Worm (Caenorhabditis elegans) whole organism, young adult: ENCODE data around the gene Y53C12A.8.

ENCODE experiments used
- B0261.1 ChIP-seq: sonication (generic microtip); optimal IDR thresholded peaks from 2 replicates; lab custom pipeline; 2016; ENCODE audit warnings: mild to moderate bottlenecking, missing genetic modification characterization, moderate library complexity, missing compliant biosample characterization
- C06A6.2 ChIP-seq: fragments of 200-800 bp; sonication (Bioruptor generic); conservative IDR thresholded peaks from 2 replicates; pipeline ENCODE4 v1.3.6; 2022; ENCODE audit warnings: missing genetic modification characterization, missing compliant biosample characterization
- F22D6.2 ChIP-seq: sonication (generic microtip); optimal IDR thresholded peaks from 2 replicates; lab custom pipeline; 2016; ENCODE audit warnings: mild to moderate bottlenecking, missing genetic modification characterization, missing compliant biosample characterization
- F37B4.10 ChIP-seq: fragments of 200-800 bp; sonication (Bioruptor generic); IDR thresholded peaks from 2 replicates; pipeline ENCODE4 v1.3.6; 2022; ENCODE audit warnings: missing genetic modification characterization, missing compliant biosample characterization
- F49E8.2 ChIP-seq: sonication (generic microtip); optimal IDR thresholded peaks from 3 replicates; lab custom pipeline; 2017; ENCODE audit warnings: missing genetic modification characterization, mild to moderate bottlenecking, missing compliant biosample characterization, antibody characterized with exemption, moderate library complexity; ENCODE audit not compliant: insufficient read depth
- F57C9.4 ChIP-seq: sonication (generic microtip); optimal IDR thresholded peaks from 2 replicates; lab custom pipeline; 2017; ENCODE audit warnings: mild to moderate bottlenecking, missing genetic modification characterization, missing compliant biosample characterization
- K12H6.12 ChIP-seq: fragments of 200-800 bp; sonication (Bioruptor generic); optimal IDR thresholded peaks from 2 replicates; lab custom pipeline; 2018; ENCODE audit warnings: mild to moderate bottlenecking, missing genetic modification characterization, missing compliant biosample characterization
- T26A5.8 ChIP-seq: sonication (generic microtip); optimal IDR thresholded peaks from 2 replicates; lab custom pipeline; 2016; ENCODE audit warnings: missing genetic modification characterization, missing compliant biosample characterization
- Y53F4B.3 ChIP-seq: fragments of 200-800 bp; sonication (Bioruptor generic); IDR thresholded peaks from 2 replicates; pipeline ENCODE4 v1.3.6; 2022; ENCODE audit warnings: missing genetic modification reagents, missing genetic modification characterization, missing compliant biosample characterization
- Y53G8AR.9 ChIP-seq: fragments of 200-800 bp; sonication (Bioruptor generic); conservative IDR thresholded peaks from 2 replicates; pipeline ENCODE4 v1.3.6; 2022; ENCODE audit warnings: missing genetic modification reagents, missing genetic modification characterization, missing compliant biosample characterization
- Y95B8A.8 ChIP-seq: fragments of 200-800 bp; sonication (Bioruptor generic); IDR thresholded peaks from 2 replicates; pipeline ENCODE4 v1.3.6; 2022; ENCODE audit warnings: missing genetic modification reagents, missing genetic modification characterization, missing compliant biosample characterization
- aptf-2 ChIP-seq: fragments of 200-800 bp; sonication (Bioruptor generic); conservative IDR thresholded peaks from 2 replicates; pipeline ENCODE4 v1.3.6; 2022; ENCODE audit warnings: missing genetic modification reagents, missing genetic modification characterization, missing compliant biosample characterization
- attf-3 ChIP-seq: fragments of 200-800 bp; sonication (Bioruptor generic); conservative IDR thresholded peaks from 2 replicates; pipeline ENCODE4 v1.3.6; 2022; ENCODE audit warnings: missing genetic modification reagents, missing genetic modification characterization, missing compliant biosample characterization
- attf-6 ChIP-seq: fragments of 200-800 bp; sonication (Bioruptor generic); IDR thresholded peaks from 2 replicates; pipeline ENCODE4 v1.3.6; 2022; ENCODE audit warnings: missing genetic modification reagents, missing genetic modification characterization, missing compliant biosample characterization
- cebp-1 ChIP-seq, 2 experiments: fragments of 200-800 bp in 1 of 2; sonication (Bioruptor generic) in 1 of 2; sonication (generic microtip) in 1 of 2; IDR thresholded peaks in 1 of 2; optimal IDR thresholded peaks in 1 of 2; 2 replicates each; pipeline versions ENCODE4 v1.3.6 to Lab custom; 2017 to 2022; ENCODE audit warnings: missing compliant biosample characterization in 2 of 2, missing genetic modification characterization in 2 of 2, mild to moderate bottlenecking in 1 of 2, missing genetic modification reagents in 1 of 2, moderate library complexity in 1 of 2
- ceh-100 ChIP-seq: fragments of 200-800 bp; sonication (Bioruptor generic); IDR thresholded peaks from 2 replicates; pipeline ENCODE4 v1.3.6; 2022; ENCODE audit warnings: missing genetic modification reagents, missing genetic modification characterization, missing compliant biosample characterization
- die-1 ChIP-seq: sonication (generic microtip); optimal IDR thresholded peaks from 2 replicates; lab custom pipeline; 2016; ENCODE audit warnings: missing genotype, mild to moderate bottlenecking, missing genetic modification characterization, missing compliant biosample characterization
- egl-18 ChIP-seq: fragments of 200-800 bp; sonication (Bioruptor generic); IDR thresholded peaks from 2 replicates; pipeline ENCODE4 v1.3.6; 2022; ENCODE audit warnings: missing genetic modification reagents, missing genetic modification characterization, missing compliant biosample characterization
- egrh-3 ChIP-seq: fragments of 200-800 bp; sonication (Bioruptor generic); IDR thresholded peaks from 2 replicates; pipeline ENCODE4 v1.3.6; 2022; ENCODE audit warnings: missing genetic modification reagents, missing genetic modification characterization, missing compliant biosample characterization
- ets-4 ChIP-seq: fragments of 200-800 bp; sonication (Bioruptor generic); optimal IDR thresholded peaks from 2 replicates; lab custom pipeline; 2018; ENCODE audit warnings: mild to moderate bottlenecking, missing genetic modification characterization, missing compliant biosample characterization
- hmg-1.2 ChIP-seq: fragments of 200-800 bp; sonication (Bioruptor generic); IDR thresholded peaks from 2 replicates; pipeline ENCODE4 v1.3.6; 2022; ENCODE audit warnings: missing genetic modification reagents, missing genetic modification characterization, missing compliant biosample characterization
- hsf-1 ChIP-seq: fragments of 200-800 bp; sonication (Bioruptor generic); IDR thresholded peaks from 2 replicates; pipeline ENCODE4 v1.3.6; 2022; ENCODE audit warnings: missing genetic modification reagents, missing genetic modification characterization, missing compliant biosample characterization
- lsl-1 ChIP-seq: fragments of 200-800 bp; sonication (Bioruptor generic); optimal IDR thresholded peaks from 2 replicates; lab custom pipeline; 2018; ENCODE audit warnings: mild to moderate bottlenecking, missing genetic modification characterization, moderate library complexity, missing compliant biosample characterization
- madf-8 ChIP-seq: fragments of 200-800 bp; sonication (Bioruptor generic); conservative IDR thresholded peaks from 2 replicates; pipeline ENCODE4 v1.3.6; 2022; ENCODE audit warnings: missing genetic modification reagents, missing genetic modification characterization, missing compliant biosample characterization
- mes-4 ChIP-seq: sonication (generic microtip); optimal IDR thresholded peaks from 2 replicates; lab custom pipeline; 2016; ENCODE audit warnings: missing genotype, missing genetic modification characterization, missing compliant biosample characterization
- nfyb-1 ChIP-seq: fragments of 200-800 bp; sonication (Bioruptor generic); IDR thresholded peaks from 2 replicates; pipeline ENCODE4 v1.3.6; 2022; ENCODE audit warnings: missing genetic modification reagents, missing genetic modification characterization, missing compliant biosample characterization
- nhr-120 ChIP-seq: fragments of 200-800 bp; sonication (Bioruptor generic); IDR thresholded peaks from 2 replicates; pipeline ENCODE4 v1.3.6; 2022; ENCODE audit warnings: missing genetic modification characterization, missing compliant biosample characterization
- nhr-179 ChIP-seq: sonication (generic microtip); optimal IDR thresholded peaks from 2 replicates; lab custom pipeline; 2016; ENCODE audit warnings: mild to moderate bottlenecking, missing genetic modification characterization, missing compliant biosample characterization
- nhr-90 ChIP-seq: sonication (generic microtip); optimal IDR thresholded peaks from 2 replicates; lab custom pipeline; 2016; ENCODE audit warnings: missing genotype, mild to moderate bottlenecking, missing genetic modification characterization, missing compliant biosample characterization
- pbrm-1 ChIP-seq: fragments of 200-800 bp; sonication (Bioruptor generic); IDR thresholded peaks from 2 replicates; pipeline ENCODE4 v1.3.6; 2022; ENCODE audit warnings: missing genetic modification reagents, missing genetic modification characterization, missing compliant biosample characterization
- repo-1 ChIP-seq: sonication (generic microtip); optimal IDR thresholded peaks from 2 replicates; lab custom pipeline; 2017; ENCODE audit warnings: mild to moderate bottlenecking, missing genetic modification characterization, missing compliant biosample characterization
- sdz-38 ChIP-seq: sonication (generic microtip); optimal IDR thresholded peaks from 2 replicates; lab custom pipeline; 2016; ENCODE audit warnings: missing genotype, missing genetic modification characterization, missing compliant biosample characterization
- sea-2 ChIP-seq: fragments of 200-800 bp; sonication (Bioruptor generic); IDR thresholded peaks from 2 replicates; pipeline ENCODE4 v1.3.6; 2022; ENCODE audit warnings: missing genetic modification characterization, missing compliant biosample characterization
- snpc-1.3 ChIP-seq: sonication (generic microtip); optimal IDR thresholded peaks from 2 replicates; lab custom pipeline; 2017; ENCODE audit warnings: missing genetic modification characterization, mild to moderate bottlenecking, missing compliant biosample characterization, antibody characterized with exemption, moderate library complexity, missing genotype, missing genetic modification reagents; ENCODE audit not compliant: insufficient read depth
- somi-1 ChIP-seq: fragments of 200-800 bp; sonication (Bioruptor generic); optimal IDR thresholded peaks from 2 replicates; lab custom pipeline; 2018; ENCODE audit warnings: mild to moderate bottlenecking, missing genetic modification characterization, missing compliant biosample characterization
- sptf-2 ChIP-seq: fragments of 200-800 bp; sonication (Bioruptor generic); optimal IDR thresholded peaks from 2 replicates; lab custom pipeline; 2018; ENCODE audit warnings: mild to moderate bottlenecking, missing genetic modification characterization, missing compliant biosample characterization
- tbp1 ChIP-seq: fragments of 200-800 bp; sonication (Bioruptor generic); optimal IDR thresholded peaks from 2 replicates; lab custom pipeline; 2018; ENCODE audit warnings: mild to moderate bottlenecking, missing genetic modification characterization, missing compliant biosample characterization
- tlf-1 ChIP-seq: fragments of 200-800 bp; sonication (Bioruptor generic); optimal IDR thresholded peaks from 2 replicates; lab custom pipeline; 2018; ENCODE audit warnings: mild to moderate bottlenecking, missing genetic modification characterization, missing compliant biosample characterization
- zim-3 ChIP-seq: sonication (generic microtip); optimal IDR thresholded peaks from 2 replicates; lab custom pipeline; 2017; ENCODE audit warnings: mild to moderate bottlenecking, missing genetic modification characterization, moderate library complexity, missing compliant biosample characterization
- ztf-18 ChIP-seq: sonication (generic microtip); optimal IDR thresholded peaks from 2 replicates; lab custom pipeline; 2016; ENCODE audit warnings: missing genotype, mild to moderate bottlenecking, missing genetic modification characterization, missing compliant biosample characterization
- ztf-26 ChIP-seq: sonication (generic microtip); optimal IDR thresholded peaks from 2 replicates; lab custom pipeline; 2017; ENCODE audit warnings: missing genetic modification characterization, missing compliant biosample characterization

Gene Y53C12A.8

ce11 chrII:9671308-9671707 lies 29.0 kb downstream of the Y53C12A.8 start, which contains the start of gene ZK1320.7:
Gene ZK1320.7 (plus strand): TSS chrII:9671608.
- no peak for TF ChIP-seq Y53G8AR.9
- no peak for TF ChIP-seq B0261.1 (tag; lab: Kevin White, UChicago)
- no peak for TF ChIP-seq aptf-2 (GFP tag; lab: Robert Waterston, UW)
- no peak for TF ChIP-seq hsf-1 (GFP tag; lab: Robert Waterston, UW)
- TF ChIP-seq sea-2 (GFP tag; lab: Robert Waterston, UW) = no peak
- no peak for TF ChIP-seq nfyb-1 (GFP tag; lab: Robert Waterston, UW)
- no peak for TF ChIP-seq egrh-3 (GFP tag; lab: Robert Waterston, UW)
- TF ChIP-seq ztf-18 (tag; lab: Kevin White, UChicago) = no peak
- TF ChIP-seq tlf-1 = no peak
- no peak for TF ChIP-seq Y53F4B.3 (GFP tag; lab: Robert Waterston, UW)
- TF ChIP-seq nhr-120 (GFP tag; lab: Robert Waterston, UW) = no peak
- no peak for TF ChIP-seq ceh-100 (GFP tag; lab: Robert Waterston, UW)
- no peak for TF ChIP-seq F22D6.2
- no peak for TF ChIP-seq F49E8.2 (tag; lab: Kevin White, UChicago)
- TF ChIP-seq ets-4 (GFP tag; lab: Kevin White, UChicago) = no peak
- no peak for TF ChIP-seq attf-6 (GFP tag; lab: Robert Waterston, UW)
- TF ChIP-seq K12H6.12 (tag; lab: Kevin White, UChicago) = no peak
- TF ChIP-seq T26A5.8 (tag; lab: Kevin White, UChicago) = no peak
- no peak for TF ChIP-seq zim-3 (tag; lab: Kevin White, UChicago)
- TF ChIP-seq mes-4 (tag; lab: Kevin White, UChicago) = no peak

DNA sequence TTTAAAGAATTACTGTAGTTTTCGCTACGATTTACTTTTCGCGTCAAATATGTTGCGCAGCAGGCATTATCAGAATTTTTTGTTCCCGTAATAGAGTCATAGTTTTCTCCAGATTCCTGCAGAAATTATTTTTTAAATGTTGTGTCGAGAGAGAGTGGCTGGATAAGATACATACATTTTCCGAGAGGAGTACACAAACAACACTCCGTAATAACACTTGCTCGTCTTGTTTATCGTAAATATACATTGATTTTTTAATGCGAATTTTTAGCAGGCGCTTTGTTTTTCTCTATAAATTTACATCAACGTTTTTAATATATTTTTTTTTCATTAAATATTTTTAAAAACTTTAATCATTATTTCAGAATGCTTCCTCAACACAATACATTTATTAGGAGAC lies 31.3 kb downstream of the Y53C12A.8 start, which contains the start of gene taf-8:
taf-8 (plus strand) TSS at position 360 of the 400 bp plus-strand sequence.
- TF ChIP-seq lsl-1 (GFP tag; lab: Kevin White, UChicago) (peak; percentile 73), attf-3 (GFP tag; lab: Robert Waterston, UW) (peak; percentile 95), ztf-18 (tag; lab: Kevin White, UChicago) (no peak), tbp1 (GFP tag; lab: Kevin White, UChicago) (no peak), ztf-26 (tag; lab: Kevin White, UChicago) (no peak), hmg-1.2 (GFP tag; lab: Robert Waterston, UW) (peak; percentile 16; the same call in 1 of the 2 replicates)

- TF ChIP-seq ets-4 (GFP tag; lab: Kevin White, UChicago) = no peak
- TF ChIP-seq hmg-1.2 (GFP tag; lab: Robert Waterston, UW) = peak; percentile 88
- 0 out of 2 replicates have a peak, but pooled peaks have one; percentile 11 for TF ChIP-seq attf-3 (GFP tag; lab: Robert Waterston, UW)
Observed at ce11 chrII:9667382-9667781, 32.9 kb downstream of the Y53C12A.8 start, which contains the start of gene ZK1320.11. Gene ZK1320.11 (plus strand): TSS chrII:9667624.

- TF ChIP-seq somi-1 (GFP tag; lab: Kevin White, UChicago) = no peak
- no peak for TF ChIP-seq die-1
- no peak for TF ChIP-seq hmg-1.2 (GFP tag; lab: Robert Waterston, UW)
- TF ChIP-seq madf-8 (GFP tag; lab: Robert Waterston, UW) = no peak
- TF ChIP-seq Y95B8A.8 (GFP tag; lab: Robert Waterston, UW) = no peak
- TF ChIP-seq egl-18 (GFP tag; lab: Robert Waterston, UW) = no peak
- no peak for TF ChIP-seq sptf-2 (GFP tag; lab: Kevin White, UChicago)
- no peak for TF ChIP-seq nhr-179
- TF ChIP-seq pbrm-1 (GFP tag; lab: Robert Waterston, UW) = no peak
- TF ChIP-seq snpc-1.3 (tag; lab: Kevin White, UChicago) = no peak
- TF ChIP-seq repo-1 = no peak
- TF ChIP-seq T26A5.8 (tag; lab: Kevin White, UChicago) = no peak
- TF ChIP-seq cebp-1 (GFP tag; IDR thresholded peaks at IDR 0.05; lab: Robert Waterston, UW) = no peak
- no peak for TF ChIP-seq cebp-1 (tag; optimal IDR thresholded peaks at IDR 0.05; lab: Kevin White, UChicago)
- no peak for TF ChIP-seq F37B4.10 (GFP tag; lab: Robert Waterston, UW)
- no peak for TF ChIP-seq F57C9.4 (tag; lab: Kevin White, UChicago)
- TF ChIP-seq nhr-90 (tag; lab: Kevin White, UChicago) = no peak
- no peak for TF ChIP-seq sdz-38 (tag; lab: Kevin White, UChicago)
- no peak for TF ChIP-seq mes-4 (tag; lab: Kevin White, UChicago)
- no peak for TF ChIP-seq C06A6.2 (GFP tag; lab: Robert Waterston, UW)
- TF ChIP-seq, all 124 proteins: peak for 0
Observed at ce11 chrII:9665577-9665976, 34.7 kb downstream of the Y53C12A.8 start, which contains the start of gene ZK1320.5. Gene ZK1320.5 (minus strand): TSS chrII:9665677.
